Worm (Caenorhabditis elegans): Measurements from ENCODE around the gene F43D2.7.

F43D2.7 gene

ce11 chrV:14615671-14616070 is 24.3 kb downstream of the F43D2.7 start:
- TF ChIP-seq fkh-10 (GFP tag; optimal IDR thresholded peaks at IDR 0.05) (no peak), nhr-67 (tag; optimal IDR thresholded peaks at IDR 0.05) (no peak), aly-2 (tag; optimal IDR thresholded peaks at IDR 0.05) (no peak), unc-62 (GFP tag; optimal IDR thresholded peaks at IDR 0.05) (no peak), nhr-28 (tag; optimal IDR thresholded peaks at IDR 0.05) (no peak), nhr-77 (tag; optimal IDR thresholded peaks at IDR 0.05) (no peak), ZK546.5 (tag; optimal IDR thresholded peaks at IDR 0.05) (no peak), hmg-11 (tag; optimal IDR thresholded peaks at IDR 0.05) (no peak), eor-1 (tag; optimal IDR thresholded peaks at IDR 0.05) (no peak), nhr-25 (tag; optimal IDR thresholded peaks at IDR 0.05) (no peak), pha-4 (tag; optimal IDR thresholded peaks at IDR 0.05) (no peak), ceh-16 (tag; optimal IDR thresholded peaks at IDR 0.05) (no peak), nhr-12 (tag; optimal IDR thresholded peaks at IDR 0.05) (no peak), nhr-23 (tag; optimal IDR thresholded peaks at IDR 0.05) (no peak), lsy-12 (tag; optimal IDR thresholded peaks at IDR 0.05) (no peak)

ce11 chrV:14614454-14614853 is 25.5 kb downstream of the F43D2.7 start:
- TF ChIP-seq ceh-82 (tag; optimal IDR thresholded peaks at IDR 0.05) = no peak
- peak; percentile 86 for TF ChIP-seq nfya-1 (tag; optimal IDR thresholded peaks at IDR 0.05; ENCODE audit: insufficient read depth)

ce11 chrV:14612168-14612567 is 27.8 kb downstream of the F43D2.7 start, which contains the start of the genes R11H6.5 and ccnk-1:
Gene R11H6.5 (minus strand): TSS chrV:14612222.
Gene ccnk-1 (plus strand): TSS chrV:14612548.
- TF ChIP-seq hmg-11 (tag; optimal IDR thresholded peaks at IDR 0.05) (peak; percentile 51), mdl-1 (tag; optimal IDR thresholded peaks at IDR 0.05) (no peak), lin-15B (tag; optimal IDR thresholded peaks at IDR 0.05) (peak; percentile 55), pha-4 (tag; optimal IDR thresholded peaks at IDR 0.05) (peak; percentile 80), nhr-11 (tag; optimal IDR thresholded peaks at IDR 0.05) (no peak), nfya-1 (tag; optimal IDR thresholded peaks at IDR 0.05; ENCODE audit: insufficient read depth) (peak; percentile 92), ZK546.5 (tag; optimal IDR thresholded peaks at IDR 0.05) (no peak), daf-12 (tag; optimal IDR thresholded peaks at IDR 0.05) (no peak), lin-39 (tag; optimal IDR thresholded peaks at IDR 0.05) (peak; percentile 39)

- TF ChIP-seq lin-39 (tag; optimal IDR thresholded peaks at IDR 0.05) (no peak), ceh-82 (tag; optimal IDR thresholded peaks at IDR 0.05) (no peak), nhr-76 (tag; optimal IDR thresholded peaks at IDR 0.05) (no peak), snpc-4 (tag; optimal IDR thresholded peaks at IDR 0.05) (no peak)
Observed at ce11 chrV:14610781-14611180, 29.2 kb downstream of the F43D2.7 start.

- TF ChIP-seq ama-1 (optimal IDR thresholded peaks at IDR 0.05) (no peak), lin-15B (tag; optimal IDR thresholded peaks at IDR 0.05) (no peak), ceh-9 (tag; optimal IDR thresholded peaks at IDR 0.05) (no peak), sea-2 (GFP tag; optimal IDR thresholded peaks at IDR 0.05) (no peak), egl-5 (tag; optimal IDR thresholded peaks at IDR 0.05) (no peak), ZK546.5 (tag; optimal IDR thresholded peaks at IDR 0.05) (no peak), nfya-1 (tag; optimal IDR thresholded peaks at IDR 0.05; ENCODE audit: insufficient read depth) (no peak), nhr-76 (tag; optimal IDR thresholded peaks at IDR 0.05) (no peak), lin-39 (tag; optimal IDR thresholded peaks at IDR 0.05) (no peak), lsy-12 (tag; optimal IDR thresholded peaks at IDR 0.05) (no peak), snpc-4 (tag; optimal IDR thresholded peaks at IDR 0.05) (no peak), skn-1 (tag; optimal IDR thresholded peaks at IDR 0.05) (no peak), fkh-2 (tag; optimal IDR thresholded peaks at IDR 0.05) (no peak), nhr-28 (tag; optimal IDR thresholded peaks at IDR 0.05) (no peak), jun-1 (tag; optimal IDR thresholded peaks at IDR 0.05) (no peak), daf-12 (tag; optimal IDR thresholded peaks at IDR 0.05) (no peak), pha-4 (tag; optimal IDR thresholded peaks at IDR 0.05) (no peak), ceh-28 (tag; optimal IDR thresholded peaks at IDR 0.05) (no peak), nhr-11 (tag; optimal IDR thresholded peaks at IDR 0.05) (no peak)
Observed at ce11 chrV:14609643-14610042, 30.3 kb downstream of the F43D2.7 start, which contains the start of gene R11H6.4. Gene R11H6.4 (plus strand): TSS chrV:14609943.

- TF ChIP-seq aly-2 (tag; optimal IDR thresholded peaks at IDR 0.05) (no peak), zag-1 (tag; optimal IDR thresholded peaks at IDR 0.05) (no peak), nhr-11 (tag; optimal IDR thresholded peaks at IDR 0.05) (no peak), egl-27 (tag; optimal IDR thresholded peaks at IDR 0.05) (no peak), ceh-9 (tag; optimal IDR thresholded peaks at IDR 0.05) (no peak), elt-1 (tag; optimal IDR thresholded peaks at IDR 0.05) (peak; percentile 66), skn-1 (tag; optimal IDR thresholded peaks at IDR 0.05) (no peak)
Observed at ce11 chrV:14603755-14604154, 36.2 kb downstream of the F43D2.7 start.

All from whole organism, L3 larva.